Fruit fly (Drosophila melanogaster) whole organism, prepupa: Measurements from ENCODE around the gene Eig71Ek.

Experiments used
- Blimp-1 ChIP-seq: fragments of 200-800 bp; sonication (Bioruptor generic); optimal IDR thresholded peaks from 3 replicates; lab custom pipeline; 2017; ENCODE audit warnings: missing biosample characterization, missing genetic modification characterization, mild to moderate bottlenecking, moderate library complexity, missing genetic modification reagents
- CG10631 ChIP-seq: fragments of 200-800 bp; sonication (Bioruptor generic); optimal IDR thresholded peaks from 2 replicates; lab custom pipeline; 2016; ENCODE audit warnings: missing biosample characterization, missing genetic modification characterization
- CG10669 ChIP-seq: fragments of 200-800 bp; sonication (Bioruptor generic); optimal IDR thresholded peaks from 3 replicates; lab custom pipeline; 2018; ENCODE audit warnings: missing biosample characterization, mild to moderate bottlenecking, missing genetic modification characterization, moderate library complexity
- CG11902 ChIP-seq: fragments of 200-800 bp; sonication (Bioruptor generic); optimal IDR thresholded peaks from 3 replicates; lab custom pipeline; 2016; ENCODE audit warnings: missing biosample characterization, missing genetic modification characterization
- CG15336 ChIP-seq: fragments of 200-800 bp; sonication (Bioruptor generic); IDR thresholded peaks from 2 replicates; pipeline ENCODE4 v1.3.6; 2022; ENCODE audit warnings: missing biosample characterization, missing genetic modification characterization
- CG1621 ChIP-seq: fragments of 200-800 bp; sonication (Bioruptor generic); optimal IDR thresholded peaks from 3 replicates; lab custom pipeline; 2018; ENCODE audit warnings: missing biosample characterization, mild to moderate bottlenecking, missing genetic modification characterization
- CG32006 ChIP-seq: fragments of 200-800 bp; sonication (Bioruptor generic); optimal IDR thresholded peaks from 3 replicates; lab custom pipeline; 2017; ENCODE audit warnings: missing biosample characterization, mild to moderate bottlenecking, missing genetic modification characterization
- CG34406 ChIP-seq: fragments of 200-800 bp; sonication (Bioruptor generic); optimal IDR thresholded peaks from 3 replicates; lab custom pipeline; 2016; ENCODE audit warnings: missing biosample characterization, missing genetic modification characterization
- CG3919 ChIP-seq: fragments of 200-800 bp; sonication (Bioruptor generic); optimal IDR thresholded peaks from 3 replicates; lab custom pipeline; 2016; ENCODE audit warnings: missing biosample characterization, missing genetic modification characterization
- CG6163 ChIP-seq: fragments of 200-800 bp; sonication (Bioruptor generic); IDR thresholded peaks from 3 replicates; pipeline ENCODE4 v1.3.6; 2022; ENCODE audit warnings: missing biosample characterization, missing genetic modification characterization
- CG6792 ChIP-seq: fragments of 200-800 bp; sonication (Bioruptor generic); optimal IDR thresholded peaks from 3 replicates; lab custom pipeline; 2016; ENCODE audit warnings: missing biosample characterization, missing genetic modification characterization
- CG7368 ChIP-seq: fragments of 200-800 bp; sonication (Bioruptor generic); optimal IDR thresholded peaks from 3 replicates; lab custom pipeline; 2016; ENCODE audit warnings: missing biosample characterization, missing genetic modification characterization
- CG8119 ChIP-seq: fragments of 200-800 bp; sonication (Bioruptor generic); IDR thresholded peaks from 3 replicates; pipeline ENCODE4 v1.3.6; 2022; ENCODE audit warnings: missing biosample characterization, missing genetic modification characterization
- CG8319 ChIP-seq: fragments of 200-800 bp; sonication (Bioruptor generic); optimal IDR thresholded peaks from 3 replicates; lab custom pipeline; 2016; ENCODE audit warnings: missing biosample characterization, missing genetic modification characterization
- Eip75B ChIP-seq: fragments of 200-800 bp; sonication (Bioruptor generic); optimal IDR thresholded peaks from 3 replicates; lab custom pipeline; 2016; ENCODE audit warnings: missing biosample characterization, missing genetic modification characterization
- Eip78C ChIP-seq: fragments of 200-800 bp; sonication (Bioruptor generic); peaks from one replicate; lab custom pipeline; 2016; ENCODE audit warnings: missing biosample characterization, missing genetic modification characterization
- Eip93F ChIP-seq: fragments of 200-800 bp; sonication (Bioruptor generic); optimal IDR thresholded peaks from 2 replicates; lab custom pipeline; 2016; ENCODE audit warnings: missing biosample characterization, mild to moderate bottlenecking, missing genetic modification characterization
- Ets21C ChIP-seq: fragments of 200-800 bp; sonication (Bioruptor generic); optimal IDR thresholded peaks from 3 replicates; lab custom pipeline; 2016; ENCODE audit warnings: missing biosample characterization, missing genetic modification characterization
- Ets96B ChIP-seq: fragments of 200-800 bp; optimal IDR thresholded peaks from 2 replicates; lab custom pipeline; 2019; ENCODE audit warnings: missing biosample characterization, mild to moderate bottlenecking, missing genetic modification characterization, moderate library complexity
- Hr39 ChIP-seq: fragments of 200-800 bp; sonication (Bioruptor generic); optimal IDR thresholded peaks from 2 replicates; lab custom pipeline; 2016; ENCODE audit warnings: missing biosample characterization, missing genetic modification characterization
- Hr4 ChIP-seq: fragments of 200-800 bp; sonication (Bioruptor generic); optimal IDR thresholded peaks from 3 replicates; lab custom pipeline; 2016; ENCODE audit warnings: missing biosample characterization, missing genetic modification characterization
- Lpt ChIP-seq: fragments of 200-800 bp; sonication (Bioruptor generic); optimal IDR thresholded peaks from 3 replicates; lab custom pipeline; 2016; ENCODE audit warnings: missing biosample characterization, missing genetic modification characterization
- Met ChIP-seq: fragments of 200-800 bp; sonication (Bioruptor generic); optimal IDR thresholded peaks from 3 replicates; lab custom pipeline; 2016; ENCODE audit warnings: missing biosample characterization, missing genetic modification characterization
- Smox ChIP-seq: fragments of 200-800 bp; sonication (Bioruptor generic); optimal IDR thresholded peaks from 3 replicates; lab custom pipeline; 2016; ENCODE audit warnings: missing biosample characterization, missing genetic modification characterization
- Sox102F ChIP-seq: fragments of 200-800 bp; sonication (Bioruptor generic); optimal IDR thresholded peaks from 2 replicates; lab custom pipeline; 2016; ENCODE audit warnings: missing biosample characterization, mild to moderate bottlenecking, missing genetic modification characterization
- Sox14 ChIP-seq: fragments of 200-800 bp; sonication (Bioruptor generic); optimal IDR thresholded peaks from 3 replicates; lab custom pipeline; 2016; ENCODE audit warnings: missing biosample characterization, missing genetic modification characterization
- Sox15 ChIP-seq: fragments of 200-800 bp; sonication (Bioruptor generic); optimal IDR thresholded peaks from 3 replicates; lab custom pipeline; 2016; ENCODE audit warnings: missing biosample characterization, missing genetic modification characterization
- achi ChIP-seq: fragments of 200-800 bp; sonication (Bioruptor generic); optimal IDR thresholded peaks from 3 replicates; lab custom pipeline; 2016; ENCODE audit warnings: missing biosample characterization, missing genetic modification characterization
- acj6 ChIP-seq: fragments of 200-800 bp; sonication (Bioruptor generic); optimal IDR thresholded peaks from 3 replicates; lab custom pipeline; 2016; ENCODE audit warnings: missing biosample characterization, missing genetic modification characterization
- dsx ChIP-seq: fragments of 200-800 bp; optimal IDR thresholded peaks from 3 replicates; lab custom pipeline; 2019; ENCODE audit warnings: missing biosample characterization, mild to moderate bottlenecking, missing genetic modification characterization, moderate library complexity; ENCODE audit not compliant: poor library complexity, severe bottlenecking
- eg ChIP-seq: fragments of 200-800 bp; sonication (Bioruptor generic); IDR thresholded peaks from 3 replicates; pipeline ENCODE4 v1.3.6; 2022; ENCODE audit warnings: missing biosample characterization, missing genetic modification characterization
- esn ChIP-seq: fragments of 200-800 bp; sonication (Bioruptor generic); optimal IDR thresholded peaks from 2 replicates; lab custom pipeline; 2016; ENCODE audit warnings: missing biosample characterization, mild to moderate bottlenecking, missing genetic modification characterization, moderate library complexity
- fkh ChIP-seq: fragments of 200-800 bp; sonication (Bioruptor generic); optimal IDR thresholded peaks from 3 replicates; lab custom pipeline; 2017; ENCODE audit warnings: missing biosample characterization, mild to moderate bottlenecking, missing genetic modification characterization, moderate library complexity
- lz ChIP-seq: fragments of 200-800 bp; sonication (Bioruptor generic); optimal IDR thresholded peaks from 3 replicates; lab custom pipeline; 2016; ENCODE audit warnings: missing biosample characterization, missing genetic modification characterization
- net ChIP-seq: fragments of 200-800 bp; sonication (Bioruptor generic); optimal IDR thresholded peaks from 3 replicates; lab custom pipeline; 2016; ENCODE audit warnings: missing biosample characterization, missing genetic modification characterization
- ss ChIP-seq, 2 experiments: fragments of 200-800 bp; sonication (Bioruptor generic); optimal IDR thresholded peaks; 2 replicates in 1 of 2; 3 replicates in 1 of 2; lab custom pipeline; 2017 to 2018; ENCODE audit warnings: mild to moderate bottlenecking in 2 of 2, missing biosample characterization in 2 of 2, missing genetic modification characterization in 2 of 2, moderate library complexity in 1 of 2
- topi ChIP-seq: fragments of 200-800 bp; sonication (Bioruptor generic); optimal IDR thresholded peaks from 3 replicates; lab custom pipeline; 2016; ENCODE audit warnings: missing biosample characterization, missing genetic modification characterization

Gene Eig71Ek

dm6 chr3L:15670455-15670854 is 9.4 kb downstream of the Eig71Ek start (continued):
- TF ChIP-seq CG6163 (GFP tag; lab: Robert Waterston, UW) (no peak), CG10631 (GFP tag; lab: Kevin White, UChicago) (peak; percentile 21), Blimp-1 (GFP tag; lab: Kevin White, UChicago) (peak; percentile 9), achi (GFP tag; lab: Kevin White, UChicago) (peak; percentile 12), CG34406 (GFP tag; lab: Kevin White, UChicago) (peak; percentile 47), lz (GFP tag; lab: Kevin White, UChicago) (no peak), CG6792 (peak; percentile 26)

- TF ChIP-seq acj6 (GFP tag; lab: Kevin White, UChicago) (peak; percentile 6), CG15336 (GFP tag; lab: Robert Waterston, UW) (no peak), Eip78C (GFP tag; lab: Kevin White, UChicago) (peak; percentile 43), esn (GFP tag; lab: Kevin White, UChicago) (peak; percentile 4)
Observed at dm6 chr3L:15672800-15673199, 11.8 kb downstream of the Eig71Ek start.

dm6 chr3L:15675111-15675510 is 14.1 kb downstream of the Eig71Ek start:
- no peak for TF ChIP-seq Sox102F (GFP tag; lab: Kevin White, UChicago)
- no peak for TF ChIP-seq CG7368 (GFP tag; lab: Kevin White, UChicago)
- peak; percentile 62 for TF ChIP-seq dsx (GFP tag; lab: Kevin White, UChicago)
- peak; percentile 11 for TF ChIP-seq achi (GFP tag; lab: Kevin White, UChicago)
- TF ChIP-seq CG11902 (GFP tag; lab: Kevin White, UChicago): no peak
- peak; percentile 49 for TF ChIP-seq CG32006 (GFP tag; lab: Kevin White, UChicago)
- TF ChIP-seq CG10631 (GFP tag; lab: Kevin White, UChicago): peak; percentile 21
- no peak for TF ChIP-seq Ets21C (GFP tag; lab: Kevin White, UChicago)
- TF ChIP-seq Hr4 (GFP tag; lab: Kevin White, UChicago): peak; percentile 35
- TF ChIP-seq Eip78C (GFP tag; lab: Kevin White, UChicago): peak; percentile 62
- TF ChIP-seq Lpt (GFP tag; lab: Kevin White, UChicago): no peak
- TF ChIP-seq CG3919 (GFP tag; lab: Kevin White, UChicago): peak; percentile 20
- peak; percentile 16 for TF ChIP-seq net (GFP tag; lab: Kevin White, UChicago)
- no peak for TF ChIP-seq CG34406 (GFP tag; lab: Kevin White, UChicago)
- 0 out of 3 replicates have a peak, but pooled peaks have one; percentile 30 for TF ChIP-seq CG8119 (GFP tag; lab: Robert Waterston, UW)
- peak; percentile 4 for TF ChIP-seq CG10669 (GFP tag; lab: Kevin White, UChicago)
- TF ChIP-seq acj6 (GFP tag; lab: Kevin White, UChicago): no peak
- 0 out of 3 replicates have a peak, but pooled peaks have one; percentile 44 for TF ChIP-seq CG6163 (GFP tag; lab: Robert Waterston, UW)
- no peak for TF ChIP-seq Met
- TF ChIP-seq, all 60 proteins: peak for 11

dm6 chr3L:15677662-15678061 is 16.6 kb downstream of the Eig71Ek start:
- TF ChIP-seq Sox14 (GFP tag; lab: Kevin White, UChicago) (no peak), CG10631 (GFP tag; lab: Kevin White, UChicago) (peak; percentile 9), Eip78C (GFP tag; lab: Kevin White, UChicago) (peak; percentile 49), Ets96B (tag; lab: Kevin White, UChicago) (peak; percentile 15)
- TF ChIP-seq, all 60 proteins: peak for 3

- TF ChIP-seq esn (GFP tag; lab: Kevin White, UChicago) (no peak), CG3919 (GFP tag; lab: Kevin White, UChicago) (no peak), Hr39 (GFP tag; lab: Kevin White, UChicago) (no peak), CG15336 (GFP tag; lab: Robert Waterston, UW) (no peak), Eip93F (GFP tag; lab: Kevin White, UChicago) (no peak), fkh (no peak), Smox (GFP tag; lab: Kevin White, UChicago) (no peak), ss (GFP tag; optimal IDR thresholded peaks at IDR 0.05; lab: Kevin White, UChicago) (no peak), eg (GFP tag; lab: Robert Waterston, UW) (no peak), Eip75B (no peak), Blimp-1 (GFP tag; lab: Kevin White, UChicago) (no peak), topi (GFP tag; lab: Kevin White, UChicago) (no peak), CG8319 (GFP tag; lab: Kevin White, UChicago) (no peak), Eip78C (GFP tag; lab: Kevin White, UChicago) (no peak), CG1621 (no peak), Sox15 (no peak), CG11902 (GFP tag; lab: Kevin White, UChicago) (no peak)
Observed at dm6 chr3L:15678284-15678683, 17.2 kb downstream of the Eig71Ek start.
